Fruit fly (Drosophila melanogaster): ENCODE results near the gene Fum3.

The Fum3 gene

DNA sequence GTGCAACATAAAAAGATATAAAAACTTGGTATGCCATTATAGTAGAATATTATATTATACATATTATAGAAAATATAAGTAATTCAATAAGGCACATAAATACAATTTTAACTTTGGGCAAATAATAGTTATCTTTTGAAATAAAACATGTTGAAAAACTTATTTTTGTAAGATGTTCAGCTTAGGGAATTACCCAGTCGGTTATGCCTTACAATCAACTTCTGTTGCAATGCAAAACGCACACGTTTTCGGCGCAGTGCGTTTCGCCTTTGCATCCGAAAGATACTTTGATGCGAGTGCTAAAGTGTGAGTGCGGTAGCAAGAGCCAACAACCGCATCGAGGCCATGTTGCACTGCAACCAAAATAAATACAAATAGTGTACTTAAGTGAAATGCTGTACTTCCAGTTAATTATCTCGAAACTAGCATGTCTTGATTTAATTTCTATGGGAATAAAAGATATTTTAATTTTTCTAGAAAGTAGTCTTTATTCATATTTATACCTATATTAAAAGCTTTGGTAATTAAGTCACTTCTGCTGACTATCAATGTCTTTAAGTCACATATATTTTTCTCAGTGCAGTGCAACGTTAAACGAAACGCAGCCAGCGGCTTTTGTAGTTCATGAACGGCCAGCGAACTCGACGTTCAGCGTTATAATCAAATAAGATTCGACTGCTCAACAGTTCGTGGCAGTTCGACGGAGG lies 18.5 kb downstream of the Fum3 start:
- TF ChIP-seq CG7963 (GFP tag; IDR thresholded peaks at IDR 0.05; ENCODE audit: partially characterized antibody) (no peak), CG10979 (tag; optimal IDR thresholded peaks at IDR 0.05) (peak; percentile 55), HLHmδ (GFP tag; optimal IDR thresholded peaks at IDR 0.05) (no peak), gsb-n (tag; optimal IDR thresholded peaks at IDR 0.05) (no peak), CG18262 (tag; optimal IDR thresholded peaks at IDR 0.05) (peak; percentile 46), bsh (GFP tag; optimal IDR thresholded peaks at IDR 0.05) (peak in 1 of 2 experiments; percentile 36), CG4820 (GFP tag; optimal IDR thresholded peaks at IDR 0.05) (peak; percentile 9), nmo (GFP tag; optimal IDR thresholded peaks at IDR 0.05) (peak; percentile 32), CG17361 (GFP tag; IDR thresholded peaks at IDR 0.05) (peak; percentile 46; the same call in 1 of the 3 replicates), Asciz (GFP tag; optimal IDR thresholded peaks at IDR 0.05) (peak; percentile 32), trem (tag; optimal IDR thresholded peaks at IDR 0.05) (peak; percentile 8), CG31441 (GFP tag; IDR thresholded peaks at IDR 0.05) (peak; percentile 56), CG11504 (tag; optimal IDR thresholded peaks at IDR 0.05) (peak; percentile 46), nom (GFP tag; optimal IDR thresholded peaks at IDR 0.05) (peak; percentile 74), CG7271 (tag; optimal IDR thresholded peaks at IDR 0.05) (no peak), D (optimal IDR thresholded peaks at IDR 0.05) (no peak), D (GFP tag; optimal IDR thresholded peaks at IDR 0.05) (peak; percentile 25), CG2678 (tag; optimal IDR thresholded peaks at IDR 0.05) (peak; percentile 17), row (GFP tag; IDR thresholded peaks at IDR 0.05) (peak; percentile 26; the same call in 1 of the 3 replicates), CG10267 (tag; optimal IDR thresholded peaks at IDR 0.05) (peak; percentile 2), croc (GFP tag; conservative IDR thresholded peaks at IDR 0.05) (peak; percentile 29; the same call in 1 of the 3 replicates), CG14710 (tag; optimal IDR thresholded peaks at IDR 0.05) (peak; percentile 22), pum (GFP tag; optimal IDR thresholded peaks at IDR 0.05) (no peak), CG6854 (GFP tag; optimal IDR thresholded peaks at IDR 0.05) (no peak), CG6689 (GFP tag; IDR thresholded peaks at IDR 0.05) (0 out of 2 replicates have a peak, but pooled peaks have one; percentile 17), CG7839 (tag; optimal IDR thresholded peaks at IDR 0.05) (peak; percentile 10), fd96Cb (tag; optimal IDR thresholded peaks at IDR 0.05) (peak; percentile 28), dmrt99B (tag; optimal IDR thresholded peaks at IDR 0.05) (peak; percentile 60), CG12942 (GFP tag; optimal IDR thresholded peaks at IDR 0.05) (no peak), ara (GFP tag; IDR thresholded peaks at IDR 0.05) (0 out of 2 replicates have a peak, but pooled peaks have one; percentile 21), hkb (optimal IDR thresholded peaks at IDR 0.05) (no peak), hkb (GFP tag; IDR thresholded peaks at IDR 0.05) (0 out of 2 replicates have a peak, but pooled peaks have one; percentile 12), rib (GFP tag; IDR thresholded peaks at IDR 0.05) (no peak), NC2α (GFP tag; optimal IDR thresholded peaks at IDR 0.05) (no peak), Xrp1 (GFP tag; IDR thresholded peaks at IDR 0.05) (peak; percentile 35; the same call in 1 of the 2 replicates), kay (GFP tag; optimal IDR thresholded peaks at IDR 0.05) (no peak), CG6254 (GFP tag; optimal IDR thresholded peaks at IDR 0.05) (peak; percentile 28), vvl (GFP tag; IDR thresholded peaks at IDR 0.05) (0 out of 2 replicates have a peak, but pooled peaks have one; percentile 28), CG6813 (GFP tag; optimal IDR thresholded peaks at IDR 0.05) (peak; percentile 4), CG9932 (GFP tag; IDR thresholded peaks at IDR 0.05) (no peak), CG1024 (GFP tag; IDR thresholded peaks at IDR 0.05) (0 out of 2 replicates have a peak, but pooled peaks have one; percentile 10), CG34422 (GFP tag; IDR thresholded peaks at IDR 0.05) (no peak), Sox100B (GFP tag; optimal IDR thresholded peaks at IDR 0.05) (peak; percentile 46), sens (GFP tag) (peak; percentile 81), Blimp-1 (GFP tag; optimal IDR thresholded peaks at IDR 0.05) (peak; percentile 47), CG2712 (tag; optimal IDR thresholded peaks at IDR 0.05) (peak; percentile 57), sens-2 (GFP tag; IDR thresholded peaks at IDR 0.05) (0 out of 2 replicates have a peak, but pooled peaks have one; percentile 13), phol (tag; optimal IDR thresholded peaks at IDR 0.05) (peak; percentile 46), D19A (tag; optimal IDR thresholded peaks at IDR 0.05) (peak; percentile 63)

Data from whole organism, embryonic.